Worm (Caenorhabditis elegans) whole organism, L3 larva: ENCODE measurements around the gene B0001.7.
A peak's percentile ranks its signal among the peaks of the same experiment; 100 is the strongest.

Source experiments
- ZK546.5 ChIP-seq: sonication (generic microtip); optimal IDR thresholded peaks from 2 replicates; lab custom pipeline; 2017; ENCODE audit warnings: missing biosample characterization, missing genetic modification characterization
- ama-1 ChIP-seq: fragments of 150-350 bp; optimal IDR thresholded peaks from 2 replicates; lab custom pipeline; 2018
- ceh-16 ChIP-seq: sonication (generic microtip); optimal IDR thresholded peaks from 2 replicates; lab custom pipeline; 2017; ENCODE audit warnings: missing biosample characterization, missing genetic modification characterization
- ceh-28 ChIP-seq: fragments of 150-350 bp; optimal IDR thresholded peaks from 2 replicates; lab custom pipeline; 2014; ENCODE audit warnings: missing biosample characterization, missing genetic modification reagents, missing genetic modification characterization
- ceh-9 ChIP-seq: sonication (generic microtip); optimal IDR thresholded peaks from 2 replicates; lab custom pipeline; 2018; ENCODE audit warnings: missing biosample characterization, missing genetic modification characterization
- daf-12 ChIP-seq: fragments of 150-350 bp; optimal IDR thresholded peaks from 2 replicates; lab custom pipeline; 2014; ENCODE audit warnings: missing biosample characterization, missing genetic modification reagents, missing genetic modification characterization
- egl-5 ChIP-seq: fragments of 150-350 bp; optimal IDR thresholded peaks from 2 replicates; lab custom pipeline; 2017; ENCODE audit warnings: missing biosample characterization, missing genetic modification reagents, missing genetic modification characterization, inconsistent platforms
- elt-2 ChIP-seq: sonication (generic microtip); optimal IDR thresholded peaks from 2 replicates; lab custom pipeline; 2016; ENCODE audit warnings: missing genetic modification reagents, mild to moderate bottlenecking, missing genetic modification characterization, missing compliant biosample characterization
- elt-3 ChIP-seq, 3 experiments: fragments of 150-350 bp in 1 of 3; sonication (generic microtip) in 2 of 3; optimal IDR thresholded peaks; 2 replicates in 2 of 3; 4 replicates in 1 of 3; lab custom pipeline; 2014 to 2017; ENCODE audit warnings: missing biosample characterization in 3 of 3, missing genetic modification characterization in 3 of 3
- eor-1 ChIP-seq, 2 experiments: fragments of 150-350 bp; optimal IDR thresholded peaks; 2 replicates each; lab custom pipeline; 2014 to 2018; ENCODE audit warnings: missing biosample characterization in 2 of 2, missing genetic modification characterization in 2 of 2
- fkh-10 ChIP-seq: sonication (generic microtip); optimal IDR thresholded peaks from 2 replicates; lab custom pipeline; 2017; ENCODE audit warnings: missing biosample characterization, missing genetic modification reagents, missing genetic modification characterization
- fos-1 ChIP-seq: fragments of 150-350 bp; optimal IDR thresholded peaks from 2 replicates; lab custom pipeline; 2014; ENCODE audit warnings: missing biosample characterization, missing genetic modification characterization
- jun-1 ChIP-seq: fragments of 150-350 bp; optimal IDR thresholded peaks from 2 replicates; lab custom pipeline; 2014; ENCODE audit warnings: missing biosample characterization, missing genetic modification reagents, missing genetic modification characterization
- lin-15B ChIP-seq: fragments of 150-350 bp; optimal IDR thresholded peaks from 2 replicates; lab custom pipeline; 2014; ENCODE audit warnings: missing biosample characterization, missing genetic modification characterization
- mdl-1 ChIP-seq: fragments of 150-350 bp; optimal IDR thresholded peaks from 2 replicates; lab custom pipeline; 2014; ENCODE audit warnings: missing biosample characterization, missing genetic modification characterization
- mml-1 ChIP-seq: fragments of 150-350 bp; sonication (generic microtip); optimal IDR thresholded peaks from 3 replicates; lab custom pipeline; 2014; ENCODE audit warnings: missing biosample characterization, missing genetic modification characterization
- nhr-11 ChIP-seq: fragments of 150-350 bp; optimal IDR thresholded peaks from 2 replicates; lab custom pipeline; 2014; ENCODE audit warnings: missing biosample characterization, missing genetic modification characterization
- nhr-23 ChIP-seq: fragments of 150-350 bp; optimal IDR thresholded peaks from 2 replicates; lab custom pipeline; 2014; ENCODE audit warnings: missing biosample characterization, missing genetic modification reagents, missing genetic modification characterization
- nhr-25 ChIP-seq: sonication (generic microtip); optimal IDR thresholded peaks from 2 replicates; lab custom pipeline; 2017; ENCODE audit warnings: missing biosample characterization, missing genetic modification characterization
- nhr-43 ChIP-seq: sonication (generic microtip); optimal IDR thresholded peaks from 2 replicates; lab custom pipeline; 2016; ENCODE audit warnings: mild to moderate bottlenecking, missing genetic modification characterization, missing compliant biosample characterization; ENCODE audit not compliant: poor library complexity, severe bottlenecking
- nhr-76 ChIP-seq: fragments of 150-350 bp; sonication (generic microtip); optimal IDR thresholded peaks from 5 replicates; lab custom pipeline; 2014; ENCODE audit warnings: missing biosample characterization, missing genetic modification characterization
- pha-4 ChIP-seq: fragments of 150-350 bp; optimal IDR thresholded peaks from 2 replicates; lab custom pipeline; 2014; ENCODE audit warnings: missing biosample characterization, missing genetic modification reagents, missing genetic modification characterization
- pqm-1 ChIP-seq: fragments of 150-350 bp; optimal IDR thresholded peaks from 2 replicates; lab custom pipeline; 2017; ENCODE audit warnings: missing biosample characterization, missing genetic modification characterization, inconsistent platforms
- sea-2 ChIP-seq: fragments of 150-350 bp; sonication (generic microtip); optimal IDR thresholded peaks from 4 replicates; lab custom pipeline; 2014; ENCODE audit warnings: missing biosample characterization, missing genetic modification reagents, missing genetic modification characterization
- skn-1 ChIP-seq: fragments of 150-350 bp; optimal IDR thresholded peaks from 2 replicates; lab custom pipeline; 2014; ENCODE audit warnings: missing biosample characterization, missing genetic modification characterization
- snpc-4 ChIP-seq: fragments of 150-350 bp; optimal IDR thresholded peaks from 2 replicates; lab custom pipeline; 2014; ENCODE audit warnings: missing biosample characterization, missing genetic modification characterization
- unc-39 ChIP-seq: sonication (generic microtip); optimal IDR thresholded peaks from 4 replicates; lab custom pipeline; 2017; ENCODE audit warnings: missing biosample characterization, missing genetic modification characterization
- ztf-4 ChIP-seq: fragments of 150-350 bp; optimal IDR thresholded peaks from 2 replicates; lab custom pipeline; 2014; ENCODE audit warnings: missing biosample characterization, missing genetic modification characterization

B0001.7 gene

ce11 chrIV:12165432-12166078, 11.5 kb upstream of the B0001.7 start:
- peak; percentile 45 for TF ChIP-seq pqm-1
- no peak for TF ChIP-seq mdl-1 (tag; lab: Kevin White, UChicago)
- TF ChIP-seq elt-2 (tag; lab: Kevin White, UChicago), result peak; percentile 65
- peak; percentile 49 for TF ChIP-seq pha-4 (tag; lab: Kevin White, UChicago)

ce11 chrIV:12162732-12163131, 8.7 kb upstream of the B0001.7 start:
- TF ChIP-seq elt-3 (tag; optimal IDR thresholded peaks at IDR 0.05; lab: Kevin White, UChicago), result no peak
- TF ChIP-seq lin-15B (tag; lab: Kevin White, UChicago), result no peak
- no peak for TF ChIP-seq ztf-4 (tag; lab: Kevin White, UChicago)
- TF ChIP-seq egl-5, result no peak
- TF ChIP-seq nhr-11 (tag; lab: Kevin White, UChicago), result no peak
- no peak for TF ChIP-seq pqm-1
- TF ChIP-seq unc-39, result no peak

- no peak for TF ChIP-seq snpc-4 (tag; lab: Kevin White, UChicago)
- TF ChIP-seq elt-3 (tag; optimal IDR thresholded peaks at IDR 0.05; lab: Kevin White, UChicago), result no peak
- no peak for TF ChIP-seq nhr-23
- TF ChIP-seq lin-15B (tag; lab: Kevin White, UChicago), result no peak
- TF ChIP-seq eor-1 (tag; optimal IDR thresholded peaks at IDR 0.05; lab: Kevin White, UChicago), result no peak
- TF ChIP-seq unc-39, result no peak
- no peak for TF ChIP-seq ZK546.5 (tag; lab: Kevin White, UChicago)
- no peak for TF ChIP-seq fkh-10 (GFP tag; lab: Kevin White, UChicago)
- TF ChIP-seq ceh-16 (tag; lab: Kevin White, UChicago), result no peak
- no peak for TF ChIP-seq pha-4 (tag; lab: Kevin White, UChicago)
- TF ChIP-seq nhr-76 (tag; lab: Kevin White, UChicago), result no peak
- TF ChIP-seq fos-1, result no peak
Observed at ce11 chrIV:12160421-12160820, 6.4 kb upstream of the B0001.7 start.

ce11 chrIV:12157915-12158314, 3.9 kb upstream of the B0001.7 start:
- TF ChIP-seq nhr-25 (peak; percentile 7), jun-1 (tag; lab: Kevin White, UChicago) (no peak), ceh-28 (tag; lab: Kevin White, UChicago) (peak; percentile 34)

- TF ChIP-seq nhr-43 (no peak), daf-12 (tag; lab: Kevin White, UChicago) (no peak), pha-4 (tag; lab: Kevin White, UChicago) (peak; percentile 0)
Observed at ce11 chrIV:12156642-12157233, 2.7 kb upstream of the B0001.7 start, which contains the start of gene eri-12. TSS of gene eri-12 (plus strand) at chrIV:12156838.

- TF ChIP-seq elt-3 (tag; optimal IDR thresholded peaks at IDR 0.05; lab: Kevin White, UChicago) (no peak), nhr-23 (no peak), mml-1 (no peak), fos-1 (no peak), skn-1 (tag; lab: Kevin White, UChicago) (no peak), sea-2 (no peak), pha-4 (tag; lab: Kevin White, UChicago) (no peak), jun-1 (tag; lab: Kevin White, UChicago) (no peak), ama-1 (lab: Kevin White, UChicago) (no peak), elt-2 (tag; lab: Kevin White, UChicago) (no peak)
Observed at ce11 chrIV:12150877-12151276, 3.2 kb downstream of the B0001.7 start, which contains the start of gene B0001.2. TSS of gene B0001.2 (minus strand) at chrIV:12150977.

ce11 chrIV:12149609-12150008, 4.4 kb downstream of the B0001.7 start:
- TF ChIP-seq ZK546.5 (tag; lab: Kevin White, UChicago) (no peak), unc-39 (no peak), nhr-11 (tag; lab: Kevin White, UChicago) (no peak), ceh-9 (tag; lab: Kevin White, UChicago) (no peak)
